Fruit fly (Drosophila melanogaster) Kc167 (cell line): ENCODE data around the gene CG12024.

Experiments
- Sin3A ChIP-seq: fragments of >200 bp; optimal IDR thresholded peaks from 2 replicates; lab custom pipeline; 2018; ENCODE audit warnings: missing external identifiers
- h ChIP-seq: fragments of >200 bp; optimal IDR thresholded peaks from 3 replicates; lab custom pipeline; 2018; ENCODE audit warnings: missing external identifiers
- insv ChIP-seq: fragments of >200 bp; optimal IDR thresholded peaks from 3 replicates; lab custom pipeline; 2018; ENCODE audit warnings: missing external identifiers
- psq ChIP-seq: fragments of >200 bp; optimal IDR thresholded peaks from 2 replicates; lab custom pipeline; 2017; ENCODE audit warnings: missing external identifiers
- ttk ChIP-seq: sonication (Bioruptor generic); optimal IDR thresholded peaks from 2 replicates; lab custom pipeline; 2017; ENCODE audit warnings: missing external identifiers

DNA sequence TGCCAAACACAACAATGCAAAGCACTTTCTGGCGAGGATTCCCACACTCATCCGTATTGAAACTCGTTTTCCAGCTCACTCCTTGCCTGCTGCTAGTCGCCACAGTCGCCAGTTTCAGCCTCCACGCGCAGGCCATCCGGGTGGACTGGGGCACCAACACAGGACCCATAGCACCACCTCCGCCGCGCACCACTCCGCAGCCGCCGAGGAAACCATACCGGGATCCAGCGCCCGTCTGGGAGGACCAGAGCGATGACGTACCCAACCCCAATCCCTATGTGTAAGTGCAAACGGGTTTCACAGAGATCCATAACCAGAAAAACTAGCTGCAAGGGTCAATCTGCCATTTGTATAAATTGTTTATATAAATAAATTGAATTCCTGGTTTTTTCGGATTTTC lies 35.8 kb upstream of the CG12024 start:
- no peak for TF ChIP-seq h (lab: Kevin White, UChicago)
- no peak for TF ChIP-seq insv
- TF ChIP-seq psq (lab: Kevin White, UChicago), result no peak
- TF ChIP-seq ttk (lab: Kevin White, UChicago), result no peak
- TF ChIP-seq Sin3A (lab: Kevin White, UChicago), result no peak
